Worm (Caenorhabditis elegans) whole organism, L3 larva: Measurements from ENCODE around the gene exos-2.
A peak's percentile ranks its signal among the peaks of the same experiment; 100 is the strongest.

Experiments used
- R02D3.7 ChIP-seq: fragments of 150-350 bp; optimal IDR thresholded peaks from 2 replicates; lab custom pipeline; 2014; ENCODE audit warnings: missing biosample characterization, missing genetic modification characterization
- ZK546.5 ChIP-seq: sonication (generic microtip); optimal IDR thresholded peaks from 2 replicates; lab custom pipeline; 2017; ENCODE audit warnings: missing biosample characterization, missing genetic modification characterization
- aly-2 ChIP-seq: fragments of 150-350 bp; optimal IDR thresholded peaks from 2 replicates; lab custom pipeline; 2014; ENCODE audit warnings: missing biosample characterization, missing genetic modification characterization
- ama-1 ChIP-seq: fragments of 150-350 bp; optimal IDR thresholded peaks from 2 replicates; lab custom pipeline; 2018
- ceh-82 ChIP-seq: fragments of 150-350 bp; optimal IDR thresholded peaks from 2 replicates; lab custom pipeline; 2014; ENCODE audit warnings: missing biosample characterization, missing genetic modification characterization
- ceh-9 ChIP-seq: sonication (generic microtip); optimal IDR thresholded peaks from 2 replicates; lab custom pipeline; 2018; ENCODE audit warnings: missing biosample characterization, missing genetic modification characterization
- daf-12 ChIP-seq: fragments of 150-350 bp; optimal IDR thresholded peaks from 2 replicates; lab custom pipeline; 2014; ENCODE audit warnings: missing biosample characterization, missing genetic modification reagents, missing genetic modification characterization
- egl-27 ChIP-seq: sonication (generic microtip); optimal IDR thresholded peaks from 4 replicates; lab custom pipeline; 2017; ENCODE audit warnings: missing biosample characterization, missing genetic modification reagents, missing genetic modification characterization
- egl-5 ChIP-seq: fragments of 150-350 bp; optimal IDR thresholded peaks from 2 replicates; lab custom pipeline; 2017; ENCODE audit warnings: missing biosample characterization, missing genetic modification reagents, missing genetic modification characterization, inconsistent platforms
- elt-2 ChIP-seq: sonication (generic microtip); optimal IDR thresholded peaks from 2 replicates; lab custom pipeline; 2016; ENCODE audit warnings: missing genetic modification reagents, mild to moderate bottlenecking, missing genetic modification characterization, missing compliant biosample characterization
- elt-3 ChIP-seq, 3 experiments: fragments of 150-350 bp in 1 of 3; sonication (generic microtip) in 2 of 3; optimal IDR thresholded peaks; 2 replicates in 2 of 3; 4 replicates in 1 of 3; lab custom pipeline; 2014 to 2017; ENCODE audit warnings: missing biosample characterization in 3 of 3, missing genetic modification characterization in 3 of 3
- eor-1 ChIP-seq, 2 experiments: fragments of 150-350 bp; optimal IDR thresholded peaks; 2 replicates each; lab custom pipeline; 2014 to 2018; ENCODE audit warnings: missing biosample characterization in 2 of 2, missing genetic modification characterization in 2 of 2
- fkh-10 ChIP-seq: sonication (generic microtip); optimal IDR thresholded peaks from 2 replicates; lab custom pipeline; 2017; ENCODE audit warnings: missing biosample characterization, missing genetic modification reagents, missing genetic modification characterization
- fkh-2 ChIP-seq: fragments of 150-350 bp; optimal IDR thresholded peaks from 2 replicates; lab custom pipeline; 2014; ENCODE audit warnings: missing biosample characterization, missing genetic modification reagents, missing genetic modification characterization
- fos-1 ChIP-seq: fragments of 150-350 bp; optimal IDR thresholded peaks from 2 replicates; lab custom pipeline; 2014; ENCODE audit warnings: missing biosample characterization, missing genetic modification characterization
- hmg-11 ChIP-seq: sonication (generic microtip); optimal IDR thresholded peaks from 2 replicates; lab custom pipeline; 2016; ENCODE audit warnings: missing genetic modification characterization, missing compliant biosample characterization
- jun-1 ChIP-seq: fragments of 150-350 bp; optimal IDR thresholded peaks from 2 replicates; lab custom pipeline; 2014; ENCODE audit warnings: missing biosample characterization, missing genetic modification reagents, missing genetic modification characterization
- lin-15B ChIP-seq: fragments of 150-350 bp; optimal IDR thresholded peaks from 2 replicates; lab custom pipeline; 2014; ENCODE audit warnings: missing biosample characterization, missing genetic modification characterization
- lin-39 ChIP-seq: fragments of 150-350 bp; optimal IDR thresholded peaks from 2 replicates; lab custom pipeline; 2018; ENCODE audit warnings: missing biosample characterization, missing genetic modification reagents, missing genetic modification characterization
- lsy-12 ChIP-seq: sonication (generic microtip); optimal IDR thresholded peaks from 2 replicates; lab custom pipeline; 2016; ENCODE audit warnings: mild to moderate bottlenecking, missing genetic modification characterization, missing compliant biosample characterization
- mdl-1 ChIP-seq: fragments of 150-350 bp; optimal IDR thresholded peaks from 2 replicates; lab custom pipeline; 2014; ENCODE audit warnings: missing biosample characterization, missing genetic modification characterization
- mml-1 ChIP-seq: fragments of 150-350 bp; sonication (generic microtip); optimal IDR thresholded peaks from 3 replicates; lab custom pipeline; 2014; ENCODE audit warnings: missing biosample characterization, missing genetic modification characterization
- nfya-1 ChIP-seq: sonication (generic microtip); optimal IDR thresholded peaks from 2 replicates; lab custom pipeline; 2017; ENCODE audit warnings: missing genetic modification characterization, mild to moderate bottlenecking, missing compliant biosample characterization, antibody characterized with exemption, moderate library complexity; ENCODE audit not compliant: insufficient read depth
- nhr-11 ChIP-seq: fragments of 150-350 bp; optimal IDR thresholded peaks from 2 replicates; lab custom pipeline; 2014; ENCODE audit warnings: missing biosample characterization, missing genetic modification characterization
- nhr-23 ChIP-seq: fragments of 150-350 bp; optimal IDR thresholded peaks from 2 replicates; lab custom pipeline; 2014; ENCODE audit warnings: missing biosample characterization, missing genetic modification reagents, missing genetic modification characterization
- nhr-237 ChIP-seq: fragments of 150-350 bp; optimal IDR thresholded peaks from 2 replicates; lab custom pipeline; 2014; ENCODE audit warnings: missing biosample characterization, missing genetic modification characterization
- nhr-25 ChIP-seq: sonication (generic microtip); optimal IDR thresholded peaks from 2 replicates; lab custom pipeline; 2017; ENCODE audit warnings: missing biosample characterization, missing genetic modification characterization
- nhr-43 ChIP-seq: sonication (generic microtip); optimal IDR thresholded peaks from 2 replicates; lab custom pipeline; 2016; ENCODE audit warnings: mild to moderate bottlenecking, missing genetic modification characterization, missing compliant biosample characterization; ENCODE audit not compliant: poor library complexity, severe bottlenecking
- nhr-77 ChIP-seq: fragments of 150-350 bp; optimal IDR thresholded peaks from 2 replicates; lab custom pipeline; 2014; ENCODE audit warnings: missing biosample characterization, missing genetic modification characterization
- pha-4 ChIP-seq: fragments of 150-350 bp; optimal IDR thresholded peaks from 2 replicates; lab custom pipeline; 2014; ENCODE audit warnings: missing biosample characterization, missing genetic modification reagents, missing genetic modification characterization
- pqm-1 ChIP-seq: fragments of 150-350 bp; optimal IDR thresholded peaks from 2 replicates; lab custom pipeline; 2017; ENCODE audit warnings: missing biosample characterization, missing genetic modification characterization, inconsistent platforms
- sea-2 ChIP-seq: fragments of 150-350 bp; sonication (generic microtip); optimal IDR thresholded peaks from 4 replicates; lab custom pipeline; 2014; ENCODE audit warnings: missing biosample characterization, missing genetic modification reagents, missing genetic modification characterization
- skn-1 ChIP-seq: fragments of 150-350 bp; optimal IDR thresholded peaks from 2 replicates; lab custom pipeline; 2014; ENCODE audit warnings: missing biosample characterization, missing genetic modification characterization
- snpc-4 ChIP-seq: fragments of 150-350 bp; optimal IDR thresholded peaks from 2 replicates; lab custom pipeline; 2014; ENCODE audit warnings: missing biosample characterization, missing genetic modification characterization
- tbx-2 ChIP-seq: sonication (generic microtip); optimal IDR thresholded peaks from 2 replicates; lab custom pipeline; 2016; ENCODE audit warnings: mild to moderate bottlenecking, missing genetic modification characterization, missing compliant biosample characterization
- unc-39 ChIP-seq: sonication (generic microtip); optimal IDR thresholded peaks from 4 replicates; lab custom pipeline; 2017; ENCODE audit warnings: missing biosample characterization, missing genetic modification characterization
- unc-62 ChIP-seq: fragments of 150-350 bp; sonication (generic microtip); optimal IDR thresholded peaks from 4 replicates; lab custom pipeline; 2014; ENCODE audit warnings: missing biosample characterization, missing genetic modification reagents, missing genetic modification characterization
- ztf-11 ChIP-seq: fragments of 150-350 bp; optimal IDR thresholded peaks from 2 replicates; lab custom pipeline; 2014; ENCODE audit warnings: missing biosample characterization, missing genetic modification characterization
- ztf-4 ChIP-seq: fragments of 150-350 bp; optimal IDR thresholded peaks from 2 replicates; lab custom pipeline; 2014; ENCODE audit warnings: missing biosample characterization, missing genetic modification characterization

The exos-2 gene

DNA sequence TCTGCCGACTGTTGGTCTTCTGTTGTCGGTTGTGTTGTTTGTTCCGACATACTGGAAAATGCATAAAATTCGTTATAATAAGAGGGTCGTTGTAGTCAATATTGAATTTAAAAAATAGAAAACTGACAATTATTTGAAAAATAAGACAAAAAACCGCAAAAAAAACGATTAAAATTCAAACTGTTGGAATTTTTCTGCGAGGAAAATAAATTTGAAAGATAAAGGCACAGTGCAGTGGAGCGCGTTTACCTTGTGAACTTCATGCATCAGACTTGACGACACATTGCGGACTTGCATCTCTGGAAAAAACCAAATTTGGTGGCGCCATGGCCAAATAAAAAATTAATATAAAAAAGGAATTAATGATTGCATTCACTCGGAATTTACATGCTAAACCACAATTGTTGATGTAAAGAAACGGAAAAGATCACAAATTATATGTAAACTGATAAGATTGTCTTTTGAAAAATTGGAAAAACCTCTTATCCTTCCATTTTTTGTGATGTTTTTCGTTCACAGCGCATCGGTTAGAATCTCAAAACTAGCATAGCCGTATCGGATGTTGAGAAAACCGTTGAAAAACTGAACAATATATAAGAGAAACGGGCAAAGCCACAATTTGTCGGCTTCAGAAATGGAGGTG is 38.7 kb upstream of the exos-2 start, which contains the start of the genes hrpf-2 and bli-6:
hrpf-2 (minus strand) TSS at position 51 of the 643 bp plus-strand sequence.
bli-6 (plus strand) TSS at position 593 of the 643 bp plus-strand sequence.
- TF ChIP-seq pqm-1: no peak
- TF ChIP-seq jun-1 (tag; lab: Kevin White, UChicago): peak; percentile 21
- no peak for TF ChIP-seq lsy-12 (tag; lab: Kevin White, UChicago)
- TF ChIP-seq nhr-43 (tag; lab: Kevin White, UChicago): peak; percentile 45
- peak; percentile 95 for TF ChIP-seq lin-15B (tag; lab: Kevin White, UChicago)
- TF ChIP-seq unc-62 (GFP tag; lab: Kevin White, UChicago): no peak
- TF ChIP-seq ztf-4 (tag; lab: Kevin White, UChicago): no peak
- peak; percentile 63 for TF ChIP-seq lin-39 (tag; lab: Kevin White, UChicago)
- no peak for TF ChIP-seq ZK546.5
- peak; percentile 70 for TF ChIP-seq hmg-11 (tag; lab: Kevin White, UChicago)
- peak; percentile 81 for TF ChIP-seq R02D3.7 (tag; lab: Kevin White, UChicago)
- no peak for TF ChIP-seq ama-1 (lab: Kevin White, UChicago)
- peak; percentile 56 for TF ChIP-seq nhr-25 (tag; lab: Kevin White, UChicago)
- no peak for TF ChIP-seq ceh-82 (tag; lab: Kevin White, UChicago)
- TF ChIP-seq pha-4 (tag; lab: Kevin White, UChicago): peak; percentile 89
- no peak for TF ChIP-seq ztf-11 (tag; lab: Kevin White, UChicago)
- TF ChIP-seq nhr-11: no peak
- TF ChIP-seq nhr-237 (tag; lab: Kevin White, UChicago): no peak
- no peak for TF ChIP-seq ceh-9 (tag; lab: Kevin White, UChicago)
- peak; percentile 69 for TF ChIP-seq nhr-23 (tag; lab: Kevin White, UChicago)
- no peak for TF ChIP-seq tbx-2 (tag; lab: Kevin White, UChicago)
- TF ChIP-seq snpc-4 (tag; lab: Kevin White, UChicago): peak; percentile 79
- TF ChIP-seq eor-1 (tag; optimal IDR thresholded peaks at IDR 0.05; lab: Kevin White, UChicago): no peak
- TF ChIP-seq elt-2 (tag; lab: Kevin White, UChicago): peak; percentile 46
- TF ChIP-seq sea-2 (GFP tag; lab: Kevin White, UChicago): no peak
- no peak for TF ChIP-seq unc-39 (tag; lab: Kevin White, UChicago)
- no peak for TF ChIP-seq egl-27 (tag; lab: Kevin White, UChicago)
- TF ChIP-seq nfya-1 (tag; lab: Kevin White, UChicago): peak; percentile 70
- no peak for TF ChIP-seq nhr-77 (tag; lab: Kevin White, UChicago)
- TF ChIP-seq daf-12 (tag; lab: Kevin White, UChicago): no peak

DNA sequence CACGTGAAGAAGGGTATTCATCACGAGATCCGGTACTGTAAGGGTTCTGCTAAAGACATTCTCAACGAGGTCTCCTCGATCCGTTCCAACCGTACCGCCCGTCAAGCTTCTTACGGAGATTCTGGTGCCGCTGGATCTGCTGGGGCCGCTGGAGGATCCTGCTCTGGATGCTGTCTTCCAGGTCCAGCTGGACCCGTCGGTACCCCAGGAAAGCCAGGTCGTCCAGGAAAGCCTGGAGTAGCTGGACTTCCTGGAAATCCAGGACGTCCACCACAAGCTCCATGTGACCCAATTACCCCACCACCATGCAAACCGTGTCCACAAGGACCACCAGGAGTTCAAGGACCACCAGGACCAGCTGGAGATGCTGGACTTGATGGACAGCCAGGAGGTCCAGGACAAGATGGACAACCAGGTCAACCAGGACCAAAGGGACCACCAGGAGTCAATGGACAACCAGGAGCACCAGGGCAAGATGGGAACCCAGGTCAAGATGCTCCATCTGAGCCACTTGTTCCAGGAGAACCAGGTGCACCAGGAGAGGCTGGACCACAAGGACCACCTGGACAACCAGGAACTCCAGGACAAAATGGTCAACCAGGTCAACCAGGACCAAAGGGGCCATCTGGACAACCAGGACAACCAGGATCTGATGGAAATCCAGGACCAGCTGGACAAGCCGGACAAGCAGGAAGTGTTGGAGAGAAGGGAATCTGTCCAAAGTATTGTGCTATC is 37.8 kb upstream of the exos-2 start:
- TF ChIP-seq ZK546.5 (no peak), aly-2 (tag; lab: Kevin White, UChicago) (no peak), ama-1 (lab: Kevin White, UChicago) (no peak), nhr-237 (tag; lab: Kevin White, UChicago) (no peak), fkh-2 (tag; lab: Kevin White, UChicago) (no peak), daf-12 (tag; lab: Kevin White, UChicago) (no peak), mml-1 (tag; lab: Kevin White, UChicago) (no peak), pha-4 (tag; lab: Kevin White, UChicago) (no peak), ztf-4 (tag; lab: Kevin White, UChicago) (no peak), ztf-11 (tag; lab: Kevin White, UChicago) (no peak), snpc-4 (tag; lab: Kevin White, UChicago) (no peak), elt-2 (tag; lab: Kevin White, UChicago) (no peak), nhr-23 (tag; lab: Kevin White, UChicago) (no peak), unc-62 (GFP tag; lab: Kevin White, UChicago) (no peak), elt-3 (tag; optimal IDR thresholded peaks at IDR 0.05; lab: Kevin White, UChicago) (no peak), egl-27 (tag; lab: Kevin White, UChicago) (no peak), skn-1 (tag; lab: Kevin White, UChicago) (no peak)

ce11 chrIV:6378398-6378797 is 36.9 kb upstream of the exos-2 start:
- no peak for TF ChIP-seq tbx-2 (tag; lab: Kevin White, UChicago)
- TF ChIP-seq ama-1 (lab: Kevin White, UChicago): no peak
- no peak for TF ChIP-seq ceh-82 (tag; lab: Kevin White, UChicago)
- no peak for TF ChIP-seq snpc-4 (tag; lab: Kevin White, UChicago)
- TF ChIP-seq fkh-10: no peak
- TF ChIP-seq ZK546.5: no peak
- no peak for TF ChIP-seq elt-2 (tag; lab: Kevin White, UChicago)
- TF ChIP-seq mdl-1 (tag; lab: Kevin White, UChicago): no peak
- TF ChIP-seq nhr-25 (tag; lab: Kevin White, UChicago): no peak
- TF ChIP-seq nhr-23 (tag; lab: Kevin White, UChicago): no peak
- no peak for TF ChIP-seq ceh-9 (tag; lab: Kevin White, UChicago)
- no peak for TF ChIP-seq jun-1 (tag; lab: Kevin White, UChicago)
- no peak for TF ChIP-seq fos-1 (tag; lab: Kevin White, UChicago)
- no peak for TF ChIP-seq ztf-4 (tag; lab: Kevin White, UChicago)
- no peak for TF ChIP-seq egl-5
- no peak for TF ChIP-seq unc-39 (tag; lab: Kevin White, UChicago)
- TF ChIP-seq daf-12 (tag; lab: Kevin White, UChicago): no peak
- no peak for TF ChIP-seq nhr-237 (tag; lab: Kevin White, UChicago)
